Worm (Caenorhabditis elegans): ENCODE results near the gene ZK1128.3.

ZK1128.3 gene

ce11 chrIII:10108995-10109394 lies 9.7 kb downstream of the ZK1128.3 start, which contains the start of gene T16H12.9:
Gene T16H12.9 (plus strand): TSS chrIII:10109295.
- no peak for TF ChIP-seq nhr-28 (tag; optimal IDR thresholded peaks at IDR 0.05)
- no peak for TF ChIP-seq mdl-1 (tag; optimal IDR thresholded peaks at IDR 0.05)
- no peak for TF ChIP-seq ceh-9 (tag; optimal IDR thresholded peaks at IDR 0.05)
- TF ChIP-seq zag-1 (tag; optimal IDR thresholded peaks at IDR 0.05), result no peak

ce11 chrIII:10106390-10106789 lies 12.3 kb downstream of the ZK1128.3 start, which contains the start of gene srt-55:
Gene srt-55 (minus strand): TSS chrIII:10106490.
- TF ChIP-seq skn-1 (tag; optimal IDR thresholded peaks at IDR 0.05) (no peak), elt-3 (tag; optimal IDR thresholded peaks at IDR 0.05) (no peak), nhr-23 (tag; optimal IDR thresholded peaks at IDR 0.05) (no peak), ceh-28 (tag; optimal IDR thresholded peaks at IDR 0.05) (no peak), mml-1 (tag; optimal IDR thresholded peaks at IDR 0.05) (no peak), ceh-82 (tag; optimal IDR thresholded peaks at IDR 0.05) (no peak), nhr-76 (tag; optimal IDR thresholded peaks at IDR 0.05) (no peak), jun-1 (tag; optimal IDR thresholded peaks at IDR 0.05) (no peak), elt-1 (tag; optimal IDR thresholded peaks at IDR 0.05) (no peak), ama-1 (optimal IDR thresholded peaks at IDR 0.05) (no peak), hmg-11 (tag; optimal IDR thresholded peaks at IDR 0.05) (no peak), nhr-43 (tag; optimal IDR thresholded peaks at IDR 0.05; ENCODE audit: poor library complexity, severe bottlenecking) (no peak), nhr-77 (tag; optimal IDR thresholded peaks at IDR 0.05) (no peak), egl-27 (tag; optimal IDR thresholded peaks at IDR 0.05) (no peak)

DNA sequence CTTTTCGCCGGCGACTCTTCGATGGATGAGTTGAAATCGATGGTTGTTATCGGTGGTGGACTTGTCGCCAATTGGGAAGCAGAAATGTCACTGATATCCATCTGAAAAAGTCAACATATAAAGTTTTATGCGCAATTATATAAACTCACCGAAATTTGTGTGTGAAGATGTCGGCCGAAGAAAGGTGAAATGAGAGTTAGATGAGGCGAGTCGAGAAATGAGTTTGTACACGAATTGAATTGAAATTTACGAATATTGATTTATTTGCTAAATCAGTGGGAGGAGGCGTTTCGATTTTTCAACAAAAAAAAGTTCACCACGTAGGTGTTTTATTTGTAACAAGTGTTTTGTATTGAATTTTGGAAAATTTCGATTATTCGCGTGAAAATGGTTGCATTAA lies 17.4 kb downstream of the ZK1128.3 start, which contains the start of gene kel-10:
Gene kel-10, minus strand, starts transcription at position 101 of the 400 bp plus-strand sequence.
- TF ChIP-seq elt-2 (tag; optimal IDR thresholded peaks at IDR 0.05) (no peak), mml-1 (tag; optimal IDR thresholded peaks at IDR 0.05) (no peak), snpc-4 (tag; optimal IDR thresholded peaks at IDR 0.05) (no peak), pha-4 (tag; optimal IDR thresholded peaks at IDR 0.05) (no peak), jun-1 (tag; optimal IDR thresholded peaks at IDR 0.05) (no peak), nhr-67 (tag; optimal IDR thresholded peaks at IDR 0.05) (no peak), nhr-25 (tag; optimal IDR thresholded peaks at IDR 0.05) (no peak), fkh-2 (tag; optimal IDR thresholded peaks at IDR 0.05) (no peak), unc-62 (GFP tag; optimal IDR thresholded peaks at IDR 0.05) (no peak), fkh-10 (GFP tag; optimal IDR thresholded peaks at IDR 0.05) (no peak), mdl-1 (tag; optimal IDR thresholded peaks at IDR 0.05) (no peak), skn-1 (tag; optimal IDR thresholded peaks at IDR 0.05) (no peak), hmg-11 (tag; optimal IDR thresholded peaks at IDR 0.05) (no peak), zag-1 (tag; optimal IDR thresholded peaks at IDR 0.05) (no peak), ceh-9 (tag; optimal IDR thresholded peaks at IDR 0.05) (no peak), nhr-77 (tag; optimal IDR thresholded peaks at IDR 0.05) (no peak), ztf-4 (tag; optimal IDR thresholded peaks at IDR 0.05) (no peak)

DNA sequence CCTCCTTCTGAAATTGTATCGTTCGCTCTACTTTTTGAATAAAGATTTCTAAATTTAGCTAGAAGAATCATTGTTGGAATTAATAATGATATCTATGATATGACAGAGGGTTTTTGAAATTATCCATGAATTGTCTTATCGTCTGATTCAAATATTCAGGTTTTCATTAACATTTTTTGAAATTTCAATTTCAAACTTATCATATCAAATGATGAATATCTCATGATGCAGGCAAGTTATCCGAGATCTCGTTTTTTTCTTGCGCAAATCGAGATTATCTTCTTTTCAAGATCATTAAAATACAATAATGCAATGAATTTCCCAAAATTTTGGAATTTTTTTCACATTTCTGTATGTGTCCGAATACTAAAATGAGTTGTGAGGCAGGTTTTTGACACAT lies 20.7 kb downstream of the ZK1128.3 start, which contains the start of gene spop-1:
Gene spop-1, minus strand, starts transcription at position 101 of the 400 bp plus-strand sequence.
- TF ChIP-seq egl-27 (tag; optimal IDR thresholded peaks at IDR 0.05) (no peak), nhr-12 (tag; optimal IDR thresholded peaks at IDR 0.05) (no peak), nhr-11 (tag; optimal IDR thresholded peaks at IDR 0.05) (no peak), unc-62 (GFP tag; optimal IDR thresholded peaks at IDR 0.05) (no peak), nhr-25 (tag; optimal IDR thresholded peaks at IDR 0.05) (no peak), ama-1 (optimal IDR thresholded peaks at IDR 0.05) (no peak), skn-1 (tag; optimal IDR thresholded peaks at IDR 0.05) (no peak), elt-2 (tag; optimal IDR thresholded peaks at IDR 0.05) (no peak), nhr-43 (tag; optimal IDR thresholded peaks at IDR 0.05; ENCODE audit: poor library complexity, severe bottlenecking) (no peak), nhr-23 (tag; optimal IDR thresholded peaks at IDR 0.05) (no peak), sea-2 (GFP tag; optimal IDR thresholded peaks at IDR 0.05) (no peak), egl-5 (tag; optimal IDR thresholded peaks at IDR 0.05) (no peak), fkh-10 (GFP tag; optimal IDR thresholded peaks at IDR 0.05) (no peak)

DNA sequence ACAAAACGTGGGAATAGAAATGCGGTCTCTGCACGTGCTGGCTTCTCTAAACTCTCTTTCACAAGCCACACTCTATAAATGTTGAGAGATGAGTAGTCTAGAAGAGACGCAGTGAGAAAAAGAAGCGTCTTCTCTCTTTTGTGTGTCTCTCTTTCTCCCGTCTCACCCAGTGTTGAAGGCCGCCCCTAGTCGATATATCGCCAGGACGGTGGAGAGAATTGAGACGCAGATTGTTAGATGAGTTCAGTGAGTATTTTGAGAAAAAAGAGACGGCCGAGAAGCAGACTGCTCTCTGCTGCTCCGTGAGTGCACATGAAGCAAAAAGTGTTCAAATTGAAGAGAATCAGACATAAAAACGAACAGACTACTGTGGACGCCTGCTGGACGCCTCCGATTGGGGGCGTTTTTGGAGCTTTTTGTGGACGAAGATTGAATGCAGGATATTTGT lies 22.2 kb downstream of the ZK1128.3 start:
- TF ChIP-seq ztf-11 (tag; optimal IDR thresholded peaks at IDR 0.05) (no peak), ceh-82 (tag; optimal IDR thresholded peaks at IDR 0.05) (peak; percentile 85), aly-2 (tag; optimal IDR thresholded peaks at IDR 0.05) (no peak), elt-1 (tag; optimal IDR thresholded peaks at IDR 0.05) (peak; percentile 54), jun-1 (tag; optimal IDR thresholded peaks at IDR 0.05) (peak; percentile 90), nhr-67 (tag; optimal IDR thresholded peaks at IDR 0.05) (no peak), elt-3 (tag; optimal IDR thresholded peaks at IDR 0.05) (no peak), unc-62 (GFP tag; optimal IDR thresholded peaks at IDR 0.05) (peak; percentile 96), nhr-77 (tag; optimal IDR thresholded peaks at IDR 0.05) (peak; percentile 80), nhr-28 (tag; optimal IDR thresholded peaks at IDR 0.05) (no peak), snpc-4 (tag; optimal IDR thresholded peaks at IDR 0.05) (peak; percentile 52), eor-1 (tag; optimal IDR thresholded peaks at IDR 0.05) (no peak), nhr-43 (tag; optimal IDR thresholded peaks at IDR 0.05; ENCODE audit: poor library complexity, severe bottlenecking) (peak; percentile 77), elt-2 (tag; optimal IDR thresholded peaks at IDR 0.05) (peak; percentile 78), daf-12 (tag; optimal IDR thresholded peaks at IDR 0.05) (no peak), ZK546.5 (tag; optimal IDR thresholded peaks at IDR 0.05) (no peak), nhr-25 (tag; optimal IDR thresholded peaks at IDR 0.05) (peak; percentile 90), fkh-10 (GFP tag; optimal IDR thresholded peaks at IDR 0.05) (no peak), mdl-1 (tag; optimal IDR thresholded peaks at IDR 0.05) (peak; percentile 96), mml-1 (tag; optimal IDR thresholded peaks at IDR 0.05) (no peak), hmg-11 (tag; optimal IDR thresholded peaks at IDR 0.05) (peak; percentile 99), tbx-2 (tag; optimal IDR thresholded peaks at IDR 0.05) (peak; percentile 67), zag-1 (tag; optimal IDR thresholded peaks at IDR 0.05) (peak; percentile 66), fos-1 (tag; optimal IDR thresholded peaks at IDR 0.05) (no peak), R02D3.7 (tag; optimal IDR thresholded peaks at IDR 0.05) (peak; percentile 77), pha-4 (tag; optimal IDR thresholded peaks at IDR 0.05) (peak; percentile 96), lsy-12 (tag; optimal IDR thresholded peaks at IDR 0.05) (peak; percentile 76), ceh-16 (tag; optimal IDR thresholded peaks at IDR 0.05) (no peak), ceh-9 (tag; optimal IDR thresholded peaks at IDR 0.05) (no peak)
